Worm (Caenorhabditis elegans) whole organism, L1 larva: ENCODE measurements around the gene ddb-1.
A peak's percentile ranks its signal among the peaks of the same experiment; 100 is the strongest.

Experiments used
- C16A3.4 ChIP-seq: fragments of 150-350 bp; optimal IDR thresholded peaks from 2 replicates; lab custom pipeline; 2014; ENCODE audit warnings: missing biosample characterization, missing genetic modification characterization
- C34B4.2 ChIP-seq: sonication (generic microtip); optimal IDR thresholded peaks from 2 replicates; lab custom pipeline; 2017; ENCODE audit warnings: mild to moderate bottlenecking, missing genetic modification characterization, missing compliant biosample characterization
- aha-1 ChIP-seq: fragments of 150-350 bp; optimal IDR thresholded peaks from 2 replicates; lab custom pipeline; 2014; ENCODE audit warnings: missing biosample characterization, missing genetic modification characterization
- alr-1 ChIP-seq: fragments of 200-800 bp; sonication (Bioruptor generic); optimal IDR thresholded peaks from 2 replicates; lab custom pipeline; 2018; ENCODE audit warnings: borderline replicate concordance, mild to moderate bottlenecking, missing genetic modification characterization, missing compliant biosample characterization
- ceh-88 ChIP-seq: fragments of 200-800 bp; sonication (Bioruptor generic); IDR thresholded peaks from 2 replicates; pipeline ENCODE4 v1.3.6; 2022; ENCODE audit warnings: missing genetic modification characterization, missing compliant biosample characterization
- ceh-90 ChIP-seq: sonication (generic microtip); optimal IDR thresholded peaks from 2 replicates; lab custom pipeline; 2016; ENCODE audit warnings: missing genetic modification characterization, missing compliant biosample characterization
- dpl-1 ChIP-seq, 3 experiments: fragments of 150-350 bp in 2 of 3; sonication (generic microtip) in 1 of 3; optimal IDR thresholded peaks; 2 replicates each; lab custom pipeline; 2014 to 2017; ENCODE audit warnings: missing biosample characterization in 3 of 3, missing genetic modification characterization in 3 of 3, missing genetic modification reagents in 3 of 3
- efl-1 ChIP-seq, 4 experiments: fragments of 150-350 bp; optimal IDR thresholded peaks in 3 of 4; peaks in 1 of 4; 1 replicate in 1 of 4; 2 replicates in 3 of 4; lab custom pipeline; 2014; ENCODE audit warnings: missing biosample characterization in 2 of 4, missing genetic modification characterization in 2 of 4, missing genetic modification reagents in 2 of 4
- efl-3 ChIP-seq: fragments of 200-800 bp; sonication (Bioruptor generic); optimal IDR thresholded peaks from 2 replicates; lab custom pipeline; 2018; ENCODE audit warnings: mild to moderate bottlenecking, missing genetic modification characterization, missing compliant biosample characterization
- egl-13 ChIP-seq: sonication (generic microtip); optimal IDR thresholded peaks from 2 replicates; lab custom pipeline; 2016; ENCODE audit warnings: missing genotype, missing genetic modification reagents, missing genetic modification characterization, missing compliant biosample characterization
- egl-27 ChIP-seq, 2 experiments: fragments of 150-350 bp in 1 of 2; sonication (generic microtip); optimal IDR thresholded peaks; 3 replicates each; lab custom pipeline; 2017 to 2018; ENCODE audit warnings: missing biosample characterization in 2 of 2, missing genetic modification characterization in 2 of 2, missing genetic modification reagents in 2 of 2
- elt-2 ChIP-seq: sonication (generic microtip); optimal IDR thresholded peaks from 2 replicates; lab custom pipeline; 2016; ENCODE audit warnings: missing genetic modification characterization, mild to moderate bottlenecking, inconsistent platforms, missing compliant biosample characterization, missing genetic modification reagents
- fos-1 ChIP-seq: fragments of 150-350 bp; optimal IDR thresholded peaks from 2 replicates; lab custom pipeline; 2014; ENCODE audit warnings: missing biosample characterization, missing genetic modification characterization
- hlh-4 ChIP-seq: sonication (generic microtip); optimal IDR thresholded peaks from 2 replicates; lab custom pipeline; 2016; ENCODE audit warnings: mild to moderate bottlenecking, missing genetic modification characterization, missing compliant biosample characterization
- hpl-2 ChIP-seq: fragments of 150-350 bp; optimal IDR thresholded peaks from 2 replicates; lab custom pipeline; 2014; ENCODE audit warnings: missing biosample characterization, missing genetic modification reagents, missing genetic modification characterization
- irx-1 ChIP-seq: sonication (generic microtip); optimal IDR thresholded peaks from 2 replicates; lab custom pipeline; 2016; ENCODE audit warnings: missing genetic modification characterization, missing compliant biosample characterization
- jun-1 ChIP-seq: fragments of 150-350 bp; optimal IDR thresholded peaks from 2 replicates; lab custom pipeline; 2014; ENCODE audit warnings: missing biosample characterization, missing genetic modification reagents, missing genetic modification characterization
- lin-14 ChIP-seq: fragments of 200-800 bp; sonication (Bioruptor generic); optimal IDR thresholded peaks from 2 replicates; lab custom pipeline; 2018; ENCODE audit warnings: mild to moderate bottlenecking, missing genetic modification characterization, moderate library complexity, missing compliant biosample characterization
- lin-15B ChIP-seq: fragments of 150-350 bp; sonication (generic microtip); optimal IDR thresholded peaks from 3 replicates; lab custom pipeline; 2014; ENCODE audit warnings: missing biosample characterization, missing genetic modification characterization
- lsy-2 ChIP-seq, 2 experiments: fragments of 150-350 bp; optimal IDR thresholded peaks; 2 replicates each; lab custom pipeline; 2014; ENCODE audit warnings: missing biosample characterization in 2 of 2, missing genetic modification characterization in 2 of 2
- mab-9 ChIP-seq: fragments of 200-800 bp; sonication (Bioruptor generic); IDR thresholded peaks from 2 replicates; pipeline ENCODE4 v1.3.6; 2022; ENCODE audit warnings: missing genetic modification reagents, missing genetic modification characterization, missing compliant biosample characterization
- mdl-1 ChIP-seq, 2 experiments: fragments of 150-350 bp; optimal IDR thresholded peaks; 2 replicates each; lab custom pipeline; 2014 to 2017; ENCODE audit warnings: missing biosample characterization in 2 of 2, missing genetic modification characterization in 2 of 2, inconsistent platforms in 1 of 2
- nhr-20 ChIP-seq: sonication (generic microtip); optimal IDR thresholded peaks from 2 replicates; lab custom pipeline; 2016; ENCODE audit warnings: mild to moderate bottlenecking, missing genetic modification characterization, missing compliant biosample characterization
- nhr-237 ChIP-seq: fragments of 150-350 bp; optimal IDR thresholded peaks from 2 replicates; lab custom pipeline; 2014; ENCODE audit warnings: missing biosample characterization, missing genetic modification characterization
- nhr-28 ChIP-seq: fragments of 150-350 bp; optimal IDR thresholded peaks from 2 replicates; lab custom pipeline; 2014; ENCODE audit warnings: missing biosample characterization, missing genetic modification characterization
- nhr-47 ChIP-seq: sonication (generic microtip); optimal IDR thresholded peaks from 2 replicates; lab custom pipeline; 2016; ENCODE audit warnings: mild to moderate bottlenecking, missing genetic modification characterization, moderate library complexity, missing compliant biosample characterization
- nhr-71 ChIP-seq: sonication (generic microtip); optimal IDR thresholded peaks from 2 replicates; lab custom pipeline; 2016; ENCODE audit warnings: mild to moderate bottlenecking, missing genetic modification characterization, moderate library complexity, missing compliant biosample characterization
- nhr-77 ChIP-seq: fragments of 150-350 bp; optimal IDR thresholded peaks from 2 replicates; lab custom pipeline; 2014; ENCODE audit warnings: missing biosample characterization, missing genetic modification characterization
- nhr-85 ChIP-seq: sonication (generic microtip); peaks from one replicate; lab custom pipeline; 2016; ENCODE audit warnings: missing genetic modification characterization, inconsistent platforms, missing compliant biosample characterization
- pqm-1 ChIP-seq: sonication (generic microtip); optimal IDR thresholded peaks from 3 replicates; lab custom pipeline; 2017; ENCODE audit warnings: missing biosample characterization, missing genetic modification characterization
- swsn-7 ChIP-seq: sonication (generic microtip); optimal IDR thresholded peaks from 2 replicates; lab custom pipeline; 2016; ENCODE audit warnings: missing genetic modification characterization, missing compliant biosample characterization
- vab-15 ChIP-seq: sonication (generic microtip); optimal IDR thresholded peaks from 2 replicates; lab custom pipeline; 2017; ENCODE audit warnings: missing genotype, mild to moderate bottlenecking, missing genetic modification characterization, missing compliant biosample characterization
- zip-4 ChIP-seq: fragments of 200-800 bp; sonication (Bioruptor generic); optimal IDR thresholded peaks from 2 replicates; lab custom pipeline; 2018; ENCODE audit warnings: mild to moderate bottlenecking, missing genetic modification characterization, moderate library complexity, missing compliant biosample characterization
- ztf-4 ChIP-seq: fragments of 150-350 bp; optimal IDR thresholded peaks from 2 replicates; lab custom pipeline; 2014; ENCODE audit warnings: missing biosample characterization, missing genetic modification characterization

Gene ddb-1

DNA sequence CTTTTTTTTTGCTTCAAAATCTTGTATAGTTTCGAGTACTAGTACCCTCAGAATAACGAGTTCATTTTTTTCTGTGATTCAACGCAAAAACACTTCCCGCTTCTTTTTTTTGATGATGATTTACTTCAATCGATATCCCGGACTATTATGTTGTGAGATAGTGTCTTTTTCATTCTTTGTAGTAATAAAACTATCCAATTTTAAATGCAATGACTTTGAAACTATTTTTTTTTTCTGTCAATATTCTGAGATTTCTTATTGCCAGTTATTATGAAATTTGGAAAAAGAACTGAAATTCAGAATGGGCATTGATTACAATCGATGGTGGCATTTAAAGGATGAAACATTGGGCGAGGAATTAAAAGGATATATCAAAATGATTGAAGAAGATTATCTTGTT lies 15.4 kb downstream of the ddb-1 start, which contains the start of gene M18.3:
Gene M18.3, plus strand, starts transcription at position 301 of the 400 bp plus-strand sequence.
- no peak for TF ChIP-seq nhr-77 (tag; lab: Kevin White, UChicago)
- TF ChIP-seq pqm-1: no peak
- TF ChIP-seq ztf-4: no peak

DNA sequence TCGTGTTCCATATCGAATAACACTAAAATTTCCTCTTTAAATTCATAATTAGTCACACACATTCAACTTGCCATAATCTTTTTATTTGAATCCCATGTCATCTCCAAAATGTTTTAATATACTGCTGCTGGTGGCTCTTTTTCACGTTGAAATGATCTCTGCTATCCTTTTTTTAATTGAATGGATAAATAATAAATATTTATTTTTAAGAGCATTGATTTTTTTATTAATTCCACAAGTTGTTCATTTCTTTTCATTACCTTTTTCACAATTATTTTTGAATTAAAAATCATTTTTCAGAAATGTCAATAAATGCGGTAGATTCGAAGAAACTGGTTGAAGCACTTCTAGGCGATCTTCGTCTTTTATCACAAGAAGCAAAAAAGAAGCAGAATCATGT lies 24.5 kb downstream of the ddb-1 start, which contains the start of gene mon-2:
Gene mon-2, plus strand, starts transcription at position 301 of the 400 bp plus-strand sequence.
- TF ChIP-seq aha-1 (tag; lab: Kevin White, UChicago) (no peak), C16A3.4 (no peak), jun-1 (no peak)
- TF ChIP-seq, all 84 proteins: peak for 0

DNA sequence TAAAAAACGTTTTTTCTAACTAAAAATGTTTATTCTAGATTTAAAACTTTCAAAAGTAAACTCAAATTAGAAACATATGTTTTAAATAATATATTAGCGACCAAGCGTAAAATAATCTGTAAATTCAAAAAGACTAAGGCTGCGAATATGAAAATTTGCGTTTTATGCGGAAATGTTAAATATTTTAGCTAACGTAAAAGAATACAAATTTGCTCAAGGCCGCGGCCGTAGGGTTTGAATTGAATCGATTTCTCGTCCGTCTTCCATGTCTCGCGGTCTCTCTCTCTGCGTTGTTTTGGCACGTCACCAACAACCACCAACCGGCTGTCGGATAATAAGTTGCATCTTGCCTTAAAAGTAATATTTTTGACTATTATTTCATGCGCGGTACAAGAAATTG lies 27.1 kb downstream of the ddb-1 start, which contains the start of gene F11A10.5:
Gene F11A10.5, plus strand, starts transcription at position 301 of the 400 bp plus-strand sequence.
- no peak for TF ChIP-seq vab-15
- TF ChIP-seq irx-1 (tag; lab: Kevin White, UChicago): no peak
- peak in 1 of 2 experiments; percentile 2 for TF ChIP-seq efl-1 (optimal IDR thresholded peaks at IDR 0.05; lab: Kevin White, UChicago)
- TF ChIP-seq efl-1 (GFP tag; optimal IDR thresholded peaks at IDR 0.05 in 1 of 2; lab: Kevin White, UChicago): no peak
- no peak for TF ChIP-seq egl-13 (tag; lab: Kevin White, UChicago)
- no peak for TF ChIP-seq lsy-2 (tag; optimal IDR thresholded peaks at IDR 0.05; lab: Kevin White, UChicago)
- no peak for TF ChIP-seq efl-3
- no peak for TF ChIP-seq nhr-47 (tag; lab: Kevin White, UChicago)
- no peak for TF ChIP-seq fos-1 (tag; lab: Kevin White, UChicago)
- TF ChIP-seq nhr-237: no peak
- TF ChIP-seq nhr-28 (tag; lab: Kevin White, UChicago): no peak
- no peak for TF ChIP-seq hpl-2 (GFP tag; lab: Kevin White, UChicago)
- TF ChIP-seq ceh-90 (tag; lab: Kevin White, UChicago): no peak
- TF ChIP-seq dpl-1 (GFP tag; optimal IDR thresholded peaks at IDR 0.05; lab: Kevin White, UChicago): peak in 1 of 3 experiments; percentile 14
- TF ChIP-seq nhr-71 (tag; lab: Kevin White, UChicago): no peak

DNA sequence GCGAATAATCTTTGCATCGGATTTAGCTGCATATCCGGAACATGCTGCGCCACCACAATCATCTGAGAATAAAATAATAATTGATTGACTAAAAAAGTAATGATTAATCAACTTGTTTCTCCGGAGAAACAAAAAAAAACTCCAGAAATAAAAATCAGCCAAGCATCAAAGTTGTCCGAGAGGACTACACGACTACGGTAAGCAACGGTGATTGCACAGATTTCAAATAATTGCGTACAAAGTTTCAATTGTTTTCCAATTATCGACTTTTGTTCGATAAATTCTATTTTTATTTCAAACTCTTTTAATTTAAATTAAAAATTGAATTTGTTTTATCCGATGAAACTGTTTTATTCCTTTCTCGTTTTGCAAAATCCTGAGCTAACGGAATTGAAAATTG lies 27.6 kb downstream of the ddb-1 start, which contains the start of gene cpsf-4:
Gene cpsf-4, minus strand, starts transcription at position 62 of the 400 bp plus-strand sequence.
- TF ChIP-seq lsy-2 (tag; optimal IDR thresholded peaks at IDR 0.05; lab: Kevin White, UChicago): peak; percentile 21 to 77
- TF ChIP-seq egl-27 (tag; optimal IDR thresholded peaks at IDR 0.05; lab: Kevin White, UChicago): no peak
- TF ChIP-seq nhr-85 (tag; lab: Kevin White, UChicago): no peak
- TF ChIP-seq swsn-7 (tag; lab: Kevin White, UChicago): no peak
- peak in 1 of 2 experiments; percentile 6 for TF ChIP-seq efl-1 (optimal IDR thresholded peaks at IDR 0.05; lab: Kevin White, UChicago)
- no peak for TF ChIP-seq efl-1 (GFP tag; optimal IDR thresholded peaks at IDR 0.05 in 1 of 2; lab: Kevin White, UChicago)
- TF ChIP-seq hlh-4 (tag; lab: Kevin White, UChicago): no peak

DNA sequence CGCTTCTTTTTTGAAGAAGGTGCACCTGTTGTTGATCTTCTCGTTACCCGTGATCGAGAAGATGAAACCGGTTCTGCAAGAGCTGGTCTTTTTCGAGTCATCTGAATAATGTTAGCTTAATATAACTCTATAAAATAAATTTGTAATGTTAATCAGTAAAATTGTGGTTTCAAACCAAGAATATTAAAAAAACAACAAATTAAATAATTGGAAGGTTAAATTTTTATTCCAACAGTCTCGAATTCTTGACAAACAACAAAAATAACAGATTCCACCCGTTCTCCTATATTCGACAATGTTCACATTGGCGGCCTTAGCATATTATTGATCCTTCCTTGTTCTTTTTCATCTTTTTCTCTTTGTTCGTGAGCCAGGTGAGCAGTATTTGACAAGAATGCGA lies 28.9 kb downstream of the ddb-1 start, which contains the start of gene mig-32:
Gene mig-32, minus strand, starts transcription at position 101 of the 400 bp plus-strand sequence.
- TF ChIP-seq nhr-20 (tag; lab: Kevin White, UChicago) (no peak), elt-2 (tag; lab: Kevin White, UChicago) (no peak), alr-1 (tag; lab: Kevin White, UChicago) (no peak), ceh-90 (tag; lab: Kevin White, UChicago) (no peak), mdl-1 (tag; optimal IDR thresholded peaks at IDR 0.05; lab: Kevin White, UChicago) (no peak), ceh-88 (GFP tag; lab: Robert Waterston, UW) (no peak), mab-9 (no peak), C34B4.2 (no peak), zip-4 (no peak), lin-14 (no peak), dpl-1 (GFP tag; optimal IDR thresholded peaks at IDR 0.05; lab: Kevin White, UChicago) (no peak), lin-15B (tag; lab: Kevin White, UChicago) (no peak)
